Worm (Caenorhabditis elegans) whole organism, late embryonic: ENCODE data around the gene ZC412.5.
A peak's percentile ranks its signal among the peaks of the same experiment; 100 is the strongest.

ENCODE experiments used
- F13H6.1 ChIP-seq: sonication (generic microtip); optimal IDR thresholded peaks from 2 replicates; lab custom pipeline; 2016; ENCODE audit warnings: missing genetic modification characterization, missing compliant biosample characterization
- dmd-4 ChIP-seq: sonication (generic microtip); optimal IDR thresholded peaks from 2 replicates; lab custom pipeline; 2016; ENCODE audit warnings: borderline replicate concordance, missing genetic modification characterization, missing compliant biosample characterization
- dve-1 ChIP-seq: sonication (generic microtip); optimal IDR thresholded peaks from 2 replicates; lab custom pipeline; 2017; ENCODE audit warnings: antibody characterized with exemption, mild to moderate bottlenecking, missing genetic modification characterization, missing compliant biosample characterization
- fkh-10 ChIP-seq: fragments of 150-350 bp; optimal IDR thresholded peaks from 2 replicates; lab custom pipeline; 2014; ENCODE audit warnings: missing biosample characterization, missing genetic modification reagents, missing genetic modification characterization
- hlh-30 ChIP-seq: sonication (generic microtip); optimal IDR thresholded peaks from 2 replicates; lab custom pipeline; 2017; ENCODE audit warnings: antibody characterized with exemption, missing genetic modification characterization, missing compliant biosample characterization; ENCODE audit not compliant: insufficient read depth
- pha-4 ChIP-seq: fragments of 150-350 bp; optimal IDR thresholded peaks from 2 replicates; lab custom pipeline; 2018; ENCODE audit warnings: missing biosample characterization, missing genetic modification reagents, missing genetic modification characterization
- pros-1 ChIP-seq: fragments of 150-350 bp; optimal IDR thresholded peaks from 2 replicates; lab custom pipeline; 2014; ENCODE audit warnings: missing biosample characterization, missing genetic modification reagents, missing genetic modification characterization
- sox-4 ChIP-seq: sonication (generic microtip); optimal IDR thresholded peaks from 2 replicates; lab custom pipeline; 2017; ENCODE audit warnings: mild to moderate bottlenecking, missing genetic modification characterization, inconsistent platforms, missing compliant biosample characterization

ce11 chrV:14831460-14832120, 43.7 kb downstream of the ZC412.5 start:
- TF ChIP-seq hlh-30: peak; percentile 62
- no peak for TF ChIP-seq dmd-4
- TF ChIP-seq pros-1 (tag; lab: Kevin White, UChicago): no peak
- TF ChIP-seq dve-1 (tag; lab: Kevin White, UChicago): no peak
- no peak for TF ChIP-seq F13H6.1 (tag; lab: Kevin White, UChicago)
- TF ChIP-seq sox-4 (tag; lab: Kevin White, UChicago): no peak
- TF ChIP-seq fkh-10 (GFP tag; lab: Kevin White, UChicago): no peak
- TF ChIP-seq pha-4 (tag; lab: Kevin White, UChicago): no peak
